Fruit fly (Drosophila melanogaster) whole organism, wandering third instar larva: ENCODE measurements around the gene Lk6.

Source experiments
- Abd-B ChIP-seq: fragments of >200 bp; optimal IDR thresholded peaks from 2 replicates; lab custom pipeline; 2017; ENCODE audit warnings: missing biosample characterization, missing genetic modification characterization
- CG32264 ChIP-seq: fragments of 200-800 bp; sonication (Bioruptor generic); optimal IDR thresholded peaks from 2 replicates; lab custom pipeline; 2016; ENCODE audit warnings: missing biosample characterization, missing genetic modification characterization
- CG9705 ChIP-seq: fragments of 200-800 bp; sonication (Bioruptor generic); optimal IDR thresholded peaks from 2 replicates; lab custom pipeline; 2018; ENCODE audit warnings: missing biosample characterization, mild to moderate bottlenecking, missing genetic modification characterization
- CrebA ChIP-seq: fragments of 200-800 bp; sonication (Bioruptor generic); optimal IDR thresholded peaks from 2 replicates; lab custom pipeline; 2016; ENCODE audit warnings: missing biosample characterization, mild to moderate bottlenecking, missing genetic modification characterization, borderline replicate concordance
- Dfd ChIP-seq: fragments of >200 bp; optimal IDR thresholded peaks from 2 replicates; lab custom pipeline; 2017; ENCODE audit warnings: missing biosample characterization, missing genetic modification characterization
- Dif ChIP-seq: fragments of 200-275, 200-300 bp; sonication (Bioruptor generic); optimal IDR thresholded peaks from 2 replicates; lab custom pipeline; 2018; ENCODE audit warnings: missing biosample characterization, missing genetic modification characterization; ENCODE audit not compliant: partially characterized antibody
- GATAd ChIP-seq: sonication (Bioruptor generic); optimal IDR thresholded peaks from 2 replicates; lab custom pipeline; 2016; ENCODE audit warnings: missing biosample characterization, missing genetic modification characterization
- HLH106 ChIP-seq: fragments of 200-800 bp; optimal IDR thresholded peaks from 3 replicates; lab custom pipeline; 2019; ENCODE audit warnings: missing biosample characterization, mild to moderate bottlenecking, missing genetic modification characterization, moderate library complexity
- Hnf4 ChIP-seq: fragments of 200-800 bp; sonication (Bioruptor generic); optimal IDR thresholded peaks from 2 replicates; lab custom pipeline; 2016; ENCODE audit warnings: missing biosample characterization, mild to moderate bottlenecking, missing genetic modification characterization
- Hr78 ChIP-seq: fragments of >200 bp; optimal IDR thresholded peaks from 2 replicates; lab custom pipeline; 2017; ENCODE audit warnings: missing biosample characterization, missing genetic modification characterization
- Hr83 ChIP-seq: fragments of 200-300 bp; sonication (Bioruptor generic); optimal IDR thresholded peaks from 2 replicates; lab custom pipeline; 2016; ENCODE audit warnings: missing biosample characterization, mild to moderate bottlenecking, missing genetic modification characterization, moderate library complexity; ENCODE audit not compliant: poor library complexity, severe bottlenecking
- Jra ChIP-seq: sonication (Bioruptor generic); optimal IDR thresholded peaks from 2 replicates; lab custom pipeline; 2016; ENCODE audit warnings: missing biosample characterization, missing genetic modification characterization
- Mio ChIP-seq: sonication (Bioruptor generic); optimal IDR thresholded peaks from 2 replicates; lab custom pipeline; 2016; ENCODE audit warnings: missing biosample characterization, missing genetic modification characterization
- Myc ChIP-seq: fragments of >200 bp; optimal IDR thresholded peaks from 2 replicates; lab custom pipeline; 2017
- N ChIP-seq: fragments of >200 bp; optimal IDR thresholded peaks from 2 replicates; lab custom pipeline; 2018; ENCODE audit warnings: missing biosample characterization, missing external identifiers, missing genetic modification characterization
- OdsH ChIP-seq: fragments of 200-800 bp; sonication (Bioruptor generic); optimal IDR thresholded peaks from 2 replicates; lab custom pipeline; 2016; ENCODE audit warnings: missing biosample characterization, mild to moderate bottlenecking, missing genetic modification characterization
- Rel ChIP-seq, 2 experiments: fragments of 200-800 bp; sonication (Bioruptor generic) in 1 of 2; optimal IDR thresholded peaks; 2 replicates in 1 of 2; 3 replicates in 1 of 2; lab custom pipeline; 2016 to 2019; ENCODE audit warnings: mild to moderate bottlenecking in 2 of 2, missing biosample characterization in 2 of 2, missing genetic modification characterization in 2 of 2, moderate library complexity in 1 of 2
- Sp1 ChIP-seq: fragments of 200-800 bp; sonication (Bioruptor generic); optimal IDR thresholded peaks from 3 replicates; lab custom pipeline; 2019; ENCODE audit warnings: missing biosample characterization, mild to moderate bottlenecking, missing genetic modification characterization, moderate library complexity
- Vsx2 ChIP-seq: fragments of 200-300, 225-300 bp; sonication (Bioruptor generic); optimal IDR thresholded peaks from 2 replicates; lab custom pipeline; 2018; ENCODE audit warnings: missing biosample characterization, missing genetic modification characterization; ENCODE audit not compliant: partially characterized antibody
- br ChIP-seq: fragments of 200-800 bp; sonication (Bioruptor generic); optimal IDR thresholded peaks from 2 replicates; lab custom pipeline; 2016; ENCODE audit warnings: missing biosample characterization, missing genetic modification characterization
- brk ChIP-seq: fragments of 200-800 bp; sonication (Bioruptor generic); optimal IDR thresholded peaks from 2 replicates; lab custom pipeline; 2016; ENCODE audit warnings: missing biosample characterization, mild to moderate bottlenecking, missing genetic modification characterization
- dl ChIP-seq, 2 experiments: fragments of 175-275, 200-275 bp in 1 of 2; fragments of 200-275 bp in 1 of 2; sonication (Bioruptor generic); optimal IDR thresholded peaks; lab custom pipeline; 2018; ENCODE audit warnings: mild to moderate bottlenecking in 2 of 2, missing biosample characterization in 2 of 2, missing genetic modification characterization in 2 of 2, moderate library complexity in 2 of 2; ENCODE audit not compliant: partially characterized antibody in 2 of 2, insufficient read depth in 1 of 2
- dmrt93B ChIP-seq: fragments of 200-800 bp; sonication (Bioruptor generic); optimal IDR thresholded peaks from 2 replicates; lab custom pipeline; 2018; ENCODE audit warnings: missing biosample characterization, mild to moderate bottlenecking, missing genetic modification characterization
- dsf ChIP-seq: sonication (Bioruptor generic); optimal IDR thresholded peaks from 2 replicates; lab custom pipeline; 2016; ENCODE audit warnings: missing biosample characterization, missing genetic modification characterization, borderline replicate concordance
- ey ChIP-seq: fragments of 200-800 bp; sonication (Bioruptor generic); optimal IDR thresholded peaks from 2 replicates; lab custom pipeline; 2016; ENCODE audit warnings: missing biosample characterization, missing genetic modification characterization
- foxo ChIP-seq, 2 experiments: fragments of 200-800 bp; sonication (Bioruptor generic); optimal IDR thresholded peaks; 2 replicates in 1 of 2; 3 replicates in 1 of 2; lab custom pipeline; 2016 to 2017; ENCODE audit warnings: missing biosample characterization in 2 of 2, missing genetic modification characterization in 2 of 2
- fru ChIP-seq: fragments of 200-800 bp; sonication (Bioruptor generic); optimal IDR thresholded peaks from 3 replicates; lab custom pipeline; 2016; ENCODE audit warnings: missing biosample characterization, mild to moderate bottlenecking, missing genetic modification characterization
- h ChIP-seq: fragments of 200-800 bp; sonication (Bioruptor generic); optimal IDR thresholded peaks from 3 replicates; lab custom pipeline; 2016; ENCODE audit warnings: missing biosample characterization, mild to moderate bottlenecking, missing genetic modification characterization
- jim ChIP-seq: fragments of 175-275, 200-325 bp; sonication (Bioruptor generic); optimal IDR thresholded peaks from 2 replicates; lab custom pipeline; 2016; ENCODE audit warnings: missing biosample characterization, mild to moderate bottlenecking, missing genetic modification characterization
- lola ChIP-seq: fragments of >200 bp; optimal IDR thresholded peaks from 2 replicates; lab custom pipeline; 2017; ENCODE audit warnings: missing biosample characterization, missing genetic modification characterization
- pan ChIP-seq: fragments of >200 bp; optimal IDR thresholded peaks from 2 replicates; lab custom pipeline; 2017
- psq ChIP-seq: fragments of 200-800 bp; sonication (Bioruptor generic); optimal IDR thresholded peaks from 3 replicates; lab custom pipeline; 2017; ENCODE audit warnings: missing biosample characterization, mild to moderate bottlenecking, missing genetic modification characterization, moderate library complexity
- rgr ChIP-seq: fragments of 200-800 bp; sonication (Bioruptor generic); optimal IDR thresholded peaks from 3 replicates; lab custom pipeline; 2016; ENCODE audit warnings: missing biosample characterization, mild to moderate bottlenecking, missing genetic modification characterization
- sage ChIP-seq: fragments of 200-800 bp; sonication (Bioruptor generic); optimal IDR thresholded peaks from 2 replicates; lab custom pipeline; 2016; ENCODE audit warnings: missing biosample characterization, mild to moderate bottlenecking, missing genetic modification characterization
- sv ChIP-seq: fragments of 200-800 bp; sonication (Bioruptor generic); optimal IDR thresholded peaks from 3 replicates; lab custom pipeline; 2016; ENCODE audit warnings: missing biosample characterization, missing genetic modification characterization
- tai ChIP-seq: sonication (Bioruptor generic); optimal IDR thresholded peaks from 2 replicates; lab custom pipeline; 2016; ENCODE audit warnings: missing biosample characterization, missing genetic modification characterization
- usp ChIP-seq: fragments of >200 bp; optimal IDR thresholded peaks from 2 replicates; lab custom pipeline; 2017; ENCODE audit warnings: missing biosample characterization, missing genetic modification characterization
- woc ChIP-seq: sonication (Bioruptor generic); optimal IDR thresholded peaks from 2 replicates; lab custom pipeline; 2016; ENCODE audit warnings: missing biosample characterization, mild to moderate bottlenecking, missing genetic modification characterization

The Lk6 gene

DNA sequence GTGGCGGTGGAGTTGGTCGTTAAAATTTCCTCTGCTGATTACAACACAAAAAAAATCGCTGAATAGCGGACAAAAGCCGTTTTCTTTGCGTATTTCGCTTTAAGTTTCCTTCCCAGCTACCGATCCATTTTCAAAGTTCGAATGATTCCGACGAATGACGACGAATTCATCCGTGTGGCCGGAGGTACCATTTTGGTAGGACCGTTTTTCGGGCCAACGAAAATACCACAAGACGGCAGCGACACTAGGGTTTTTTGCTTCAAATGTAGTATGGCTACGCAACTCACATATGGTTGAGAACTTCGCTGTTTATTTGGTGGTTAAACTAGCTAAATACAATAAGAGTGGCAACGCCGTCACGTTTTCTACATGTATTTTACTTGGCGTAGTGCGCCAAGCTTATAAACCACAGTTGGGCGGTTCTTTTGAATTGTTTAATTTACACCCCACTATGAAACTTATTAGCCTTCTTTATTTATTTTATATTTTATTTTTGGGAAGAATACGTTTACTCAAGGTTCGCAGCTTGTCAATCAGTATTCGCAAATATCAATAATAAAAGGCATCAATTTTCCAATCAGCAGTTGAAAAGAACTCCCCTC, at the start of gene Lk6:
Gene Lk6, minus strand, starts transcription at position 179 of the 602 bp plus-strand sequence.
- no peak for TF ChIP-seq tai (GFP tag; lab: Kevin White, UChicago)
- TF ChIP-seq Hr78 = no peak
- no peak for TF ChIP-seq GATAd (GFP tag; lab: Kevin White, UChicago)
- no peak for TF ChIP-seq dsf (GFP tag; lab: Kevin White, UChicago)
- TF ChIP-seq Abd-B = no peak
- no peak for TF ChIP-seq woc (GFP tag; lab: Kevin White, UChicago)
- TF ChIP-seq Jra = peak; percentile 46
- no peak for TF ChIP-seq CrebA
- TF ChIP-seq lola = no peak
- peak; percentile 45 for TF ChIP-seq HLH106 (tag; lab: Kevin White, UChicago)
- TF ChIP-seq Rel (GFP tag; optimal IDR thresholded peaks at IDR 0.05; lab: Kevin White, UChicago) = no peak
- TF ChIP-seq Rel (tag; optimal IDR thresholded peaks at IDR 0.05; lab: Kevin White, UChicago) = peak; percentile 65
- TF ChIP-seq pan (lab: Kevin White, UChicago) = no peak
- TF ChIP-seq CG32264 (GFP tag; lab: Kevin White, UChicago) = no peak
- TF ChIP-seq Hnf4 (GFP tag; lab: Kevin White, UChicago) = no peak
- peak; percentile 58 for TF ChIP-seq h (GFP tag; lab: Kevin White, UChicago)
- TF ChIP-seq Hr83 = peak; percentile 53
- TF ChIP-seq Sp1 (GFP tag; lab: Kevin White, UChicago) = peak; percentile 84
- TF ChIP-seq OdsH (GFP tag; lab: Kevin White, UChicago) = peak; percentile 40
- peak; percentile 48 for TF ChIP-seq CG9705
- TF ChIP-seq Dfd (GFP tag; lab: Kevin White, UChicago) = no peak
- peak; percentile 14 for TF ChIP-seq Myc
- peak; percentile 72 for TF ChIP-seq Dif (GFP tag; lab: Kevin White, UChicago)
- peak; percentile 58 for TF ChIP-seq br (GFP tag; lab: Kevin White, UChicago)
- no peak for TF ChIP-seq ey (GFP tag; lab: Kevin White, UChicago)
- peak in 1 of 2 experiments; percentile 52 for TF ChIP-seq foxo (GFP tag; optimal IDR thresholded peaks at IDR 0.05; lab: Kevin White, UChicago)
- peak; percentile 23 for TF ChIP-seq dmrt93B (GFP tag; lab: Kevin White, UChicago)
- no peak for TF ChIP-seq Vsx2 (GFP tag; lab: Kevin White, UChicago)
- TF ChIP-seq fru (GFP tag; lab: Kevin White, UChicago) = peak; percentile 57
- TF ChIP-seq sage (GFP tag; lab: Kevin White, UChicago) = peak; percentile 69
- TF ChIP-seq Mio (GFP tag; lab: Kevin White, UChicago) = no peak
- peak; percentile 38 for TF ChIP-seq jim (GFP tag; lab: Kevin White, UChicago)
- no peak for TF ChIP-seq sv (GFP tag; lab: Kevin White, UChicago)
- peak; percentile 70 for TF ChIP-seq brk (GFP tag; lab: Kevin White, UChicago)
- TF ChIP-seq psq (GFP tag; lab: Kevin White, UChicago) = peak; percentile 13
- TF ChIP-seq usp (GFP tag; lab: Kevin White, UChicago) = no peak
- no peak for TF ChIP-seq dl (GFP tag; optimal IDR thresholded peaks at IDR 0.05; lab: Kevin White, UChicago; ENCODE audit: insufficient read depth in 1 of 2, partially characterized antibody in 2 of 2)
- no peak for TF ChIP-seq N
- peak; percentile 50 for TF ChIP-seq rgr (GFP tag; lab: Kevin White, UChicago)
- TF ChIP-seq, all 38 proteins: peak for 19

dm6 chr3R:11812881-11813466, 48.7 kb upstream of the Lk6 start, which contains the start of gene ClC-a:
ClC-a (minus strand) TSS chr3R:11813207.
- TF ChIP-seq Rel (GFP tag; optimal IDR thresholded peaks at IDR 0.05; lab: Kevin White, UChicago) (peak; percentile 4), Rel (tag; optimal IDR thresholded peaks at IDR 0.05; lab: Kevin White, UChicago) (no peak), Dfd (GFP tag; lab: Kevin White, UChicago) (no peak), Jra (no peak), Vsx2 (GFP tag; lab: Kevin White, UChicago) (no peak), h (GFP tag; lab: Kevin White, UChicago) (peak; percentile 81), Sp1 (GFP tag; lab: Kevin White, UChicago) (no peak), ey (GFP tag; lab: Kevin White, UChicago) (no peak), fru (GFP tag; lab: Kevin White, UChicago) (peak; percentile 36), sv (GFP tag; lab: Kevin White, UChicago) (no peak), foxo (GFP tag; optimal IDR thresholded peaks at IDR 0.05; lab: Kevin White, UChicago) (no peak), Hr78 (no peak), Myc (no peak), Mio (GFP tag; lab: Kevin White, UChicago) (no peak), dl (GFP tag; optimal IDR thresholded peaks at IDR 0.05; lab: Kevin White, UChicago; ENCODE audit: insufficient read depth in 1 of 2, partially characterized antibody in 2 of 2) (no peak), OdsH (GFP tag; lab: Kevin White, UChicago) (peak; percentile 13), Hnf4 (GFP tag; lab: Kevin White, UChicago) (no peak), Dif (GFP tag; lab: Kevin White, UChicago) (no peak), HLH106 (tag; lab: Kevin White, UChicago) (peak; percentile 7), usp (GFP tag; lab: Kevin White, UChicago) (no peak), pan (lab: Kevin White, UChicago) (no peak), jim (GFP tag; lab: Kevin White, UChicago) (no peak), woc (GFP tag; lab: Kevin White, UChicago) (no peak), br (GFP tag; lab: Kevin White, UChicago) (peak; percentile 26), rgr (GFP tag; lab: Kevin White, UChicago) (peak; percentile 10), Hr83 (peak; percentile 16), CG9705 (no peak), N (no peak)
